Worm (Caenorhabditis elegans): ENCODE measurements around the gene F46B6.10.

The F46B6.10 gene

ce11 chrV:9789657-9790261 lies 12.1 kb downstream of the F46B6.10 start, which contains the start of gene ztf-7 (continued):
- TF ChIP-seq K11D2.4 (GFP tag; IDR thresholded peaks at IDR 0.05) (peak; percentile 96), attf-6 (GFP tag; IDR thresholded peaks at IDR 0.05) (0 out of 2 replicates have a peak, but pooled peaks have one; percentile 11), madf-3 (GFP tag; IDR thresholded peaks at IDR 0.05) (peak; percentile 88), rpc-1 (optimal IDR thresholded peaks at IDR 0.05) (no peak), rpc-1 (tag; optimal IDR thresholded peaks at IDR 0.05) (no peak), ztf-18 (tag; optimal IDR thresholded peaks at IDR 0.05) (peak; percentile 98), tlf-1 (GFP tag; optimal IDR thresholded peaks at IDR 0.05) (peak; percentile 97), let-526 (GFP tag; IDR thresholded peaks at IDR 0.05) (peak; percentile 93), ceh-27 (GFP tag; optimal IDR thresholded peaks at IDR 0.05) (peak; percentile 97), ceh-91 (GFP tag; IDR thresholded peaks at IDR 0.05) (peak; percentile 37; the same call in 1 of the 2 replicates), F37B4.10 (GFP tag; IDR thresholded peaks at IDR 0.05) (0 out of 2 replicates have a peak, but pooled peaks have one; percentile 78), zim-3 (tag; optimal IDR thresholded peaks at IDR 0.05) (no peak), F55B11.4 (tag; optimal IDR thresholded peaks at IDR 0.05; ENCODE audit: borderline replicate concordance, insufficient read depth) (no peak), ama-1 (optimal IDR thresholded peaks at IDR 0.05) (no peak), ama-1 (GFP tag; optimal IDR thresholded peaks at IDR 0.05) (no peak)

- TF ChIP-seq Y53G8AR.9 (GFP tag; conservative IDR thresholded peaks at IDR 0.05) (0 out of 2 replicates have a peak, but pooled peaks have one; percentile 57), ztf-18 (tag; optimal IDR thresholded peaks at IDR 0.05) (no peak), nhr-120 (GFP tag; IDR thresholded peaks at IDR 0.05) (no peak), nfya-2 (GFP tag; IDR thresholded peaks at IDR 0.05) (no peak), mel-28 (tag; optimal IDR thresholded peaks at IDR 0.05; ENCODE audit: borderline replicate concordance) (no peak), F23B12.7 (tag; optimal IDR thresholded peaks at IDR 0.05; ENCODE audit: insufficient read depth) (no peak), pbrm-1 (GFP tag; IDR thresholded peaks at IDR 0.05) (0 out of 2 replicates have a peak, but pooled peaks have one; percentile 19), dox-1 (GFP tag; IDR thresholded peaks at IDR 0.05) (no peak), repo-1 (tag; optimal IDR thresholded peaks at IDR 0.05) (peak; percentile 92), D2030.7 (GFP tag; IDR thresholded peaks at IDR 0.05) (no peak), F49E8.2 (tag; optimal IDR thresholded peaks at IDR 0.05; ENCODE audit: insufficient read depth) (peak; percentile 53), dpff-1 (tag; optimal IDR thresholded peaks at IDR 0.05) (no peak), B0035.1 (tag; optimal IDR thresholded peaks at IDR 0.05) (peak; percentile 3), F37B4.10 (GFP tag; IDR thresholded peaks at IDR 0.05) (no peak), atf-7 (tag; optimal IDR thresholded peaks at IDR 0.05) (peak; percentile 46), fkh-3 (tag; optimal IDR thresholded peaks at IDR 0.05) (no peak), ceh-79 (tag; optimal IDR thresholded peaks at IDR 0.05) (no peak), lin-40 (tag; optimal IDR thresholded peaks at IDR 0.05) (no peak), mes-4 (tag; optimal IDR thresholded peaks at IDR 0.05) (no peak), bed-2 (GFP tag; IDR thresholded peaks at IDR 0.05) (no peak), hrde-1 (tag; optimal IDR thresholded peaks at IDR 0.05; ENCODE audit: borderline replicate concordance) (no peak), ztf-26 (tag; optimal IDR thresholded peaks at IDR 0.05) (no peak), sptf-2 (GFP tag; optimal IDR thresholded peaks at IDR 0.05) (no peak), sea-2 (GFP tag; IDR thresholded peaks at IDR 0.05) (no peak), ceh-58 (GFP tag; IDR thresholded peaks at IDR 0.05) (no peak), attf-5 (GFP tag; optimal IDR thresholded peaks at IDR 0.05) (peak; percentile 41), egl-44 (GFP tag; IDR thresholded peaks at IDR 0.05) (no peak), ama-1 (optimal IDR thresholded peaks at IDR 0.05) (peak; percentile 72), ama-1 (GFP tag; optimal IDR thresholded peaks at IDR 0.05) (peak; percentile 14 to 36), nhr-179 (tag; optimal IDR thresholded peaks at IDR 0.05) (no peak), T26A5.8 (tag; optimal IDR thresholded peaks at IDR 0.05) (no peak), F39B2.1 (GFP tag; IDR thresholded peaks at IDR 0.05) (no peak), aptf-3 (GFP tag; IDR thresholded peaks at IDR 0.05) (no peak), Y79H2A.3 (GFP tag; conservative IDR thresholded peaks at IDR 0.05) (no peak), hmg-1.2 (GFP tag; IDR thresholded peaks at IDR 0.05) (peak; percentile 27; the same call in 1 of the 2 replicates), rec-8 (tag; optimal IDR thresholded peaks at IDR 0.05) (peak in 1 of 2 experiments; percentile 12), attf-6 (GFP tag; IDR thresholded peaks at IDR 0.05) (no peak)
Observed at ce11 chrV:9786721-9787131, 15.1 kb downstream of the F46B6.10 start, which contains the start of gene F46B6.6. F46B6.6 (minus strand) TSS chrV:9786868.
